Fruit fly (Drosophila melanogaster) whole organism, prepupa: ENCODE measurements around the gene CG7920.

Source experiments
- Blimp-1 ChIP-seq: fragments of 200-800 bp; sonication (Bioruptor generic); optimal IDR thresholded peaks from 3 replicates; lab custom pipeline; 2017; ENCODE audit warnings: missing biosample characterization, missing genetic modification characterization, mild to moderate bottlenecking, moderate library complexity, missing genetic modification reagents
- CG10631 ChIP-seq: fragments of 200-800 bp; sonication (Bioruptor generic); optimal IDR thresholded peaks from 2 replicates; lab custom pipeline; 2016; ENCODE audit warnings: missing biosample characterization, missing genetic modification characterization
- CG10669 ChIP-seq: fragments of 200-800 bp; sonication (Bioruptor generic); optimal IDR thresholded peaks from 3 replicates; lab custom pipeline; 2018; ENCODE audit warnings: missing biosample characterization, mild to moderate bottlenecking, missing genetic modification characterization, moderate library complexity
- CG11294 ChIP-seq: fragments of 200-800 bp; sonication (Bioruptor generic); IDR thresholded peaks from 2 replicates; pipeline ENCODE4 v1.3.6; 2022; ENCODE audit warnings: missing biosample characterization, missing genetic modification characterization
- CG11762 ChIP-seq: fragments of 200-800 bp; sonication (Bioruptor generic); optimal IDR thresholded peaks from 3 replicates; lab custom pipeline; 2016; ENCODE audit warnings: missing biosample characterization, missing genetic modification characterization; ENCODE audit not compliant: insufficient read depth
- CG11902 ChIP-seq: fragments of 200-800 bp; sonication (Bioruptor generic); optimal IDR thresholded peaks from 3 replicates; lab custom pipeline; 2016; ENCODE audit warnings: missing biosample characterization, missing genetic modification characterization
- CG1621 ChIP-seq: fragments of 200-800 bp; sonication (Bioruptor generic); optimal IDR thresholded peaks from 3 replicates; lab custom pipeline; 2018; ENCODE audit warnings: missing biosample characterization, mild to moderate bottlenecking, missing genetic modification characterization
- CG3032 ChIP-seq: fragments of 200-800 bp; optimal IDR thresholded peaks from 2 replicates; lab custom pipeline; 2019; ENCODE audit warnings: missing biosample characterization, mild to moderate bottlenecking, missing genetic modification characterization, moderate library complexity
- CG31627 ChIP-seq: fragments of 200-800 bp; sonication (Bioruptor generic); optimal IDR thresholded peaks from 3 replicates; lab custom pipeline; 2016; ENCODE audit warnings: missing biosample characterization, missing genetic modification characterization
- CG32006 ChIP-seq: fragments of 200-800 bp; sonication (Bioruptor generic); optimal IDR thresholded peaks from 3 replicates; lab custom pipeline; 2017; ENCODE audit warnings: missing biosample characterization, mild to moderate bottlenecking, missing genetic modification characterization
- CG34406 ChIP-seq: fragments of 200-800 bp; sonication (Bioruptor generic); optimal IDR thresholded peaks from 3 replicates; lab custom pipeline; 2016; ENCODE audit warnings: missing biosample characterization, missing genetic modification characterization
- CG3919 ChIP-seq: fragments of 200-800 bp; sonication (Bioruptor generic); optimal IDR thresholded peaks from 3 replicates; lab custom pipeline; 2016; ENCODE audit warnings: missing biosample characterization, missing genetic modification characterization
- CG4318 ChIP-seq: fragments of 200-800 bp; sonication (Bioruptor generic); optimal IDR thresholded peaks from 3 replicates; lab custom pipeline; 2017; ENCODE audit warnings: missing biosample characterization, mild to moderate bottlenecking, missing genetic modification characterization
- CG6276 ChIP-seq: fragments of 200-800 bp; sonication (Bioruptor generic); optimal IDR thresholded peaks from 2 replicates; lab custom pipeline; 2017; ENCODE audit warnings: missing biosample characterization, mild to moderate bottlenecking, missing genetic modification characterization
- CG6808 ChIP-seq: fragments of 200-800 bp; sonication (Bioruptor generic); optimal IDR thresholded peaks from 3 replicates; lab custom pipeline; 2017; ENCODE audit warnings: missing biosample characterization, missing genetic modification characterization, mild to moderate bottlenecking, moderate library complexity, missing genetic modification reagents
- CG6854 ChIP-seq: fragments of 200-800 bp; sonication (Bioruptor generic); optimal IDR thresholded peaks from 2 replicates; lab custom pipeline; 2017; ENCODE audit warnings: missing biosample characterization, mild to moderate bottlenecking, missing genetic modification characterization
- CG8119 ChIP-seq: fragments of 200-800 bp; sonication (Bioruptor generic); IDR thresholded peaks from 3 replicates; pipeline ENCODE4 v1.3.6; 2022; ENCODE audit warnings: missing biosample characterization, missing genetic modification characterization
- CG8319 ChIP-seq: fragments of 200-800 bp; sonication (Bioruptor generic); optimal IDR thresholded peaks from 3 replicates; lab custom pipeline; 2016; ENCODE audit warnings: missing biosample characterization, missing genetic modification characterization
- CG8632 ChIP-seq: fragments of 200-800 bp; sonication (Bioruptor generic); optimal IDR thresholded peaks from 3 replicates; lab custom pipeline; 2016; ENCODE audit warnings: missing biosample characterization, missing genetic modification characterization
- CG9139 ChIP-seq: fragments of 200-800 bp; sonication (Bioruptor generic); optimal IDR thresholded peaks from 3 replicates; lab custom pipeline; 2017; ENCODE audit warnings: missing biosample characterization, mild to moderate bottlenecking, missing genetic modification characterization
- Eip78C ChIP-seq: fragments of 200-800 bp; sonication (Bioruptor generic); peaks from one replicate; lab custom pipeline; 2016; ENCODE audit warnings: missing biosample characterization, missing genetic modification characterization
- Eip93F ChIP-seq: fragments of 200-800 bp; sonication (Bioruptor generic); optimal IDR thresholded peaks from 2 replicates; lab custom pipeline; 2016; ENCODE audit warnings: missing biosample characterization, mild to moderate bottlenecking, missing genetic modification characterization
- Ets21C ChIP-seq: fragments of 200-800 bp; sonication (Bioruptor generic); optimal IDR thresholded peaks from 3 replicates; lab custom pipeline; 2016; ENCODE audit warnings: missing biosample characterization, missing genetic modification characterization
- Gug ChIP-seq: fragments of 200-800 bp; sonication (Bioruptor generic); IDR thresholded peaks from 2 replicates; pipeline ENCODE4 v1.3.6; 2022; ENCODE audit warnings: missing biosample characterization, missing genetic modification characterization
- Hr38 ChIP-seq: sonication (Bioruptor generic); optimal IDR thresholded peaks from 2 replicates; lab custom pipeline; 2016; ENCODE audit warnings: missing biosample characterization, missing genetic modification characterization
- Hr39 ChIP-seq: fragments of 200-800 bp; sonication (Bioruptor generic); optimal IDR thresholded peaks from 2 replicates; lab custom pipeline; 2016; ENCODE audit warnings: missing biosample characterization, missing genetic modification characterization
- Hr4 ChIP-seq: fragments of 200-800 bp; sonication (Bioruptor generic); optimal IDR thresholded peaks from 3 replicates; lab custom pipeline; 2016; ENCODE audit warnings: missing biosample characterization, missing genetic modification characterization
- Lpt ChIP-seq: fragments of 200-800 bp; sonication (Bioruptor generic); optimal IDR thresholded peaks from 3 replicates; lab custom pipeline; 2016; ENCODE audit warnings: missing biosample characterization, missing genetic modification characterization
- Met ChIP-seq: fragments of 200-800 bp; sonication (Bioruptor generic); optimal IDR thresholded peaks from 3 replicates; lab custom pipeline; 2016; ENCODE audit warnings: missing biosample characterization, missing genetic modification characterization
- OdsH ChIP-seq: fragments of 200-800 bp; sonication (Bioruptor generic); optimal IDR thresholded peaks from 3 replicates; lab custom pipeline; 2016; ENCODE audit warnings: missing biosample characterization, missing genetic modification characterization
- Smox ChIP-seq: fragments of 200-800 bp; sonication (Bioruptor generic); optimal IDR thresholded peaks from 3 replicates; lab custom pipeline; 2016; ENCODE audit warnings: missing biosample characterization, missing genetic modification characterization
- Sox102F ChIP-seq: fragments of 200-800 bp; sonication (Bioruptor generic); optimal IDR thresholded peaks from 2 replicates; lab custom pipeline; 2016; ENCODE audit warnings: missing biosample characterization, mild to moderate bottlenecking, missing genetic modification characterization
- Sox14 ChIP-seq: fragments of 200-800 bp; sonication (Bioruptor generic); optimal IDR thresholded peaks from 3 replicates; lab custom pipeline; 2016; ENCODE audit warnings: missing biosample characterization, missing genetic modification characterization
- Sox15 ChIP-seq: fragments of 200-800 bp; sonication (Bioruptor generic); optimal IDR thresholded peaks from 3 replicates; lab custom pipeline; 2016; ENCODE audit warnings: missing biosample characterization, missing genetic modification characterization
- cyc ChIP-seq: fragments of 200-800 bp; sonication (Bioruptor generic); optimal IDR thresholded peaks from 3 replicates; lab custom pipeline; 2016; ENCODE audit warnings: missing biosample characterization, missing genetic modification characterization
- eg ChIP-seq: fragments of 200-800 bp; sonication (Bioruptor generic); IDR thresholded peaks from 3 replicates; pipeline ENCODE4 v1.3.6; 2022; ENCODE audit warnings: missing biosample characterization, missing genetic modification characterization
- esn ChIP-seq: fragments of 200-800 bp; sonication (Bioruptor generic); optimal IDR thresholded peaks from 2 replicates; lab custom pipeline; 2016; ENCODE audit warnings: missing biosample characterization, mild to moderate bottlenecking, missing genetic modification characterization, moderate library complexity
- fd59A ChIP-seq: fragments of 200-800 bp; sonication (Bioruptor generic); optimal IDR thresholded peaks from 2 replicates; lab custom pipeline; 2017; ENCODE audit warnings: missing biosample characterization, mild to moderate bottlenecking, missing genetic modification characterization, missing genetic modification reagents
- fd85E ChIP-seq: fragments of 200-800 bp; sonication (Bioruptor generic); optimal IDR thresholded peaks from 3 replicates; lab custom pipeline; 2016; ENCODE audit warnings: missing biosample characterization, missing genetic modification characterization
- fkh ChIP-seq: fragments of 200-800 bp; sonication (Bioruptor generic); optimal IDR thresholded peaks from 3 replicates; lab custom pipeline; 2017; ENCODE audit warnings: missing biosample characterization, mild to moderate bottlenecking, missing genetic modification characterization, moderate library complexity
- lz ChIP-seq: fragments of 200-800 bp; sonication (Bioruptor generic); optimal IDR thresholded peaks from 3 replicates; lab custom pipeline; 2016; ENCODE audit warnings: missing biosample characterization, missing genetic modification characterization
- net ChIP-seq: fragments of 200-800 bp; sonication (Bioruptor generic); optimal IDR thresholded peaks from 3 replicates; lab custom pipeline; 2016; ENCODE audit warnings: missing biosample characterization, missing genetic modification characterization
- salr ChIP-seq, 2 experiments: fragments of 200-800 bp; sonication (Bioruptor generic); optimal IDR thresholded peaks; 3 replicates each; lab custom pipeline; 2016 to 2018; ENCODE audit warnings: missing biosample characterization in 2 of 2, missing genetic modification characterization in 2 of 2, mild to moderate bottlenecking in 1 of 2
- svp ChIP-seq: fragments of 200-800 bp; sonication (Bioruptor generic); peaks from one replicate; lab custom pipeline; 2016; ENCODE audit warnings: missing biosample characterization, missing genetic modification characterization
- vri ChIP-seq: fragments of 200-800 bp; sonication (Bioruptor generic); optimal IDR thresholded peaks from 3 replicates; lab custom pipeline; 2016; ENCODE audit warnings: missing biosample characterization, mild to moderate bottlenecking, missing genetic modification characterization

CG7920 gene

dm6 chr3R:30022452-30023028, 7.5 kb upstream of the CG7920 start, which contains the start of the genes RpS28a and Axn:
Gene RpS28a (minus strand): TSS chr3R:30022648.
Gene Axn (plus strand): TSS chr3R:30022842.
- TF ChIP-seq Sox102F (GFP tag; lab: Kevin White, UChicago): no peak
- TF ChIP-seq esn (GFP tag; lab: Kevin White, UChicago): no peak
- peak; percentile 9 for TF ChIP-seq Hr39 (GFP tag; lab: Kevin White, UChicago)
- no peak for TF ChIP-seq CG4318 (GFP tag; lab: Kevin White, UChicago)
- peak; percentile 100 for TF ChIP-seq CG8319 (GFP tag; lab: Kevin White, UChicago)
- TF ChIP-seq cyc (GFP tag; lab: Kevin White, UChicago): peak; percentile 1
- TF ChIP-seq CG31627 (GFP tag; lab: Kevin White, UChicago): peak; percentile 6
- no peak for TF ChIP-seq CG8632
- no peak for TF ChIP-seq Eip78C (GFP tag; lab: Kevin White, UChicago)
- no peak for TF ChIP-seq CG6276 (GFP tag; lab: Kevin White, UChicago)
- TF ChIP-seq Blimp-1 (GFP tag; lab: Kevin White, UChicago): no peak
- TF ChIP-seq svp (GFP tag; lab: Kevin White, UChicago): peak; percentile 96
- no peak for TF ChIP-seq CG6808 (GFP tag; lab: Kevin White, UChicago)

dm6 chr3R:30021559-30022451, 6.7 kb upstream of the CG7920 start, which contains the start of gene Mgat2:
Gene Mgat2 (minus strand): TSS chr3R:30022221.
- peak; percentile 80 for TF ChIP-seq Eip78C (GFP tag; lab: Kevin White, UChicago)
- no peak for TF ChIP-seq CG11294 (GFP tag; lab: Robert Waterston, UW)
- TF ChIP-seq Smox: no peak
- TF ChIP-seq CG8119: peak; percentile 63; the same call in 2 of the 3 replicates
- TF ChIP-seq CG6854 (GFP tag; lab: Kevin White, UChicago): peak; percentile 92
- no peak for TF ChIP-seq Sox102F (GFP tag; lab: Kevin White, UChicago)
- no peak for TF ChIP-seq Hr39 (GFP tag; lab: Kevin White, UChicago)
- TF ChIP-seq fd85E (GFP tag; lab: Kevin White, UChicago): no peak
- no peak for TF ChIP-seq CG8319 (GFP tag; lab: Kevin White, UChicago)
- no peak for TF ChIP-seq CG3032 (tag; lab: Kevin White, UChicago)
- no peak for TF ChIP-seq Ets21C (GFP tag; lab: Kevin White, UChicago)
- no peak for TF ChIP-seq CG32006
- TF ChIP-seq Sox15 (GFP tag; lab: Kevin White, UChicago): no peak
- TF ChIP-seq Lpt (GFP tag; lab: Kevin White, UChicago): peak; percentile 68
- no peak for TF ChIP-seq Eip93F
- TF ChIP-seq salr (GFP tag; optimal IDR thresholded peaks at IDR 0.05; lab: Kevin White, UChicago): no peak
- peak; percentile 62; the same call in 2 of the 3 replicates for TF ChIP-seq eg (GFP tag; lab: Robert Waterston, UW)
- TF ChIP-seq lz (GFP tag; lab: Kevin White, UChicago): no peak
- peak; percentile 4 for TF ChIP-seq CG34406
- no peak for TF ChIP-seq CG6808 (GFP tag; lab: Kevin White, UChicago)
- TF ChIP-seq CG31627 (GFP tag; lab: Kevin White, UChicago): no peak
- no peak for TF ChIP-seq fd59A (GFP tag; lab: Kevin White, UChicago)
- no peak for TF ChIP-seq CG8632
- no peak for TF ChIP-seq Hr38 (GFP tag; lab: Kevin White, UChicago)
- TF ChIP-seq Blimp-1 (GFP tag; lab: Kevin White, UChicago): peak; percentile 99
- TF ChIP-seq CG11762 (GFP tag; lab: Kevin White, UChicago): no peak
- peak; percentile 54 for TF ChIP-seq esn (GFP tag; lab: Kevin White, UChicago)
- no peak for TF ChIP-seq Hr4
- no peak for TF ChIP-seq fkh
- no peak for TF ChIP-seq CG9139 (GFP tag; lab: Kevin White, UChicago)
- no peak for TF ChIP-seq svp (GFP tag; lab: Kevin White, UChicago)
- no peak for TF ChIP-seq Gug (GFP tag; lab: Robert Waterston, UW)
- no peak for TF ChIP-seq CG4318 (GFP tag; lab: Kevin White, UChicago)
- peak; percentile 35 for TF ChIP-seq CG10669 (GFP tag; lab: Kevin White, UChicago)
- no peak for TF ChIP-seq CG11902 (GFP tag; lab: Kevin White, UChicago)
- TF ChIP-seq OdsH: no peak
- no peak for TF ChIP-seq Met (GFP tag; lab: Kevin White, UChicago)
- TF ChIP-seq net: no peak
- no peak for TF ChIP-seq CG6276 (GFP tag; lab: Kevin White, UChicago)
- no peak for TF ChIP-seq Sox14 (GFP tag; lab: Kevin White, UChicago)
- TF ChIP-seq CG3919 (GFP tag; lab: Kevin White, UChicago): no peak
- no peak for TF ChIP-seq vri (GFP tag; lab: Kevin White, UChicago)
- no peak for TF ChIP-seq CG10631
- TF ChIP-seq CG1621 (tag; lab: Kevin White, UChicago): peak; percentile 42
